Worm (Caenorhabditis elegans) whole organism, L1 larva: ENCODE measurements around the gene str-71.

Experiments used
- C04F5.9 ChIP-seq: sonication (generic microtip); optimal IDR thresholded peaks from 2 replicates; lab custom pipeline; 2016; ENCODE audit warnings: missing genetic modification characterization, missing compliant biosample characterization
- C34B4.2 ChIP-seq: sonication (generic microtip); optimal IDR thresholded peaks from 2 replicates; lab custom pipeline; 2017; ENCODE audit warnings: mild to moderate bottlenecking, missing genetic modification characterization, missing compliant biosample characterization
- alr-1 ChIP-seq: fragments of 200-800 bp; sonication (Bioruptor generic); optimal IDR thresholded peaks from 2 replicates; lab custom pipeline; 2018; ENCODE audit warnings: borderline replicate concordance, mild to moderate bottlenecking, missing genetic modification characterization, missing compliant biosample characterization
- dsc-1 ChIP-seq: sonication (generic microtip); optimal IDR thresholded peaks from 2 replicates; lab custom pipeline; 2016; ENCODE audit warnings: mild to moderate bottlenecking, missing genetic modification characterization, missing compliant biosample characterization
- efl-1 ChIP-seq, 4 experiments: fragments of 150-350 bp; optimal IDR thresholded peaks in 3 of 4; peaks in 1 of 4; 1 replicate in 1 of 4; 2 replicates in 3 of 4; lab custom pipeline; 2014; ENCODE audit warnings: missing biosample characterization in 2 of 4, missing genetic modification characterization in 2 of 4, missing genetic modification reagents in 2 of 4
- efl-3 ChIP-seq: fragments of 200-800 bp; sonication (Bioruptor generic); optimal IDR thresholded peaks from 2 replicates; lab custom pipeline; 2018; ENCODE audit warnings: mild to moderate bottlenecking, missing genetic modification characterization, missing compliant biosample characterization
- egl-13 ChIP-seq: sonication (generic microtip); optimal IDR thresholded peaks from 2 replicates; lab custom pipeline; 2016; ENCODE audit warnings: missing genotype, missing genetic modification reagents, missing genetic modification characterization, missing compliant biosample characterization
- elt-2 ChIP-seq: sonication (generic microtip); optimal IDR thresholded peaks from 2 replicates; lab custom pipeline; 2016; ENCODE audit warnings: missing genetic modification characterization, mild to moderate bottlenecking, inconsistent platforms, missing compliant biosample characterization, missing genetic modification reagents
- ets-5 ChIP-seq: fragments of 200-800 bp; sonication (Bioruptor generic); IDR thresholded peaks from 2 replicates; pipeline ENCODE4 v1.3.6; 2022; ENCODE audit warnings: missing genetic modification characterization, missing compliant biosample characterization
- fkh-10 ChIP-seq: sonication (generic microtip); optimal IDR thresholded peaks from 2 replicates; lab custom pipeline; 2017; ENCODE audit warnings: missing biosample characterization, missing genetic modification reagents, missing genetic modification characterization
- fos-1 ChIP-seq: fragments of 150-350 bp; optimal IDR thresholded peaks from 2 replicates; lab custom pipeline; 2014; ENCODE audit warnings: missing biosample characterization, missing genetic modification characterization
- grh-1 ChIP-seq: fragments of 200-800 bp; sonication (Bioruptor generic); IDR thresholded peaks from 2 replicates; pipeline ENCODE4 v1.3.6; 2022; ENCODE audit warnings: missing genetic modification reagents, missing genetic modification characterization, missing compliant biosample characterization
- hlh-17 ChIP-seq: fragments of 200-800 bp; sonication (Bioruptor generic); optimal IDR thresholded peaks from 2 replicates; lab custom pipeline; 2018; ENCODE audit warnings: missing genetic modification characterization, mild to moderate bottlenecking, missing compliant biosample characterization, moderate library complexity, borderline replicate concordance
- irx-1 ChIP-seq: sonication (generic microtip); optimal IDR thresholded peaks from 2 replicates; lab custom pipeline; 2016; ENCODE audit warnings: missing genetic modification characterization, missing compliant biosample characterization
- jun-1 ChIP-seq: fragments of 150-350 bp; optimal IDR thresholded peaks from 2 replicates; lab custom pipeline; 2014; ENCODE audit warnings: missing biosample characterization, missing genetic modification reagents, missing genetic modification characterization
- lin-13 ChIP-seq: fragments of 150-350 bp; optimal IDR thresholded peaks from 2 replicates; lab custom pipeline; 2014; ENCODE audit warnings: missing biosample characterization, missing genetic modification reagents, missing genetic modification characterization
- lin-14 ChIP-seq: fragments of 200-800 bp; sonication (Bioruptor generic); optimal IDR thresholded peaks from 2 replicates; lab custom pipeline; 2018; ENCODE audit warnings: mild to moderate bottlenecking, missing genetic modification characterization, moderate library complexity, missing compliant biosample characterization
- lin-35 ChIP-seq, 2 experiments: fragments of 150-350 bp; optimal IDR thresholded peaks; 2 replicates each; lab custom pipeline; 2014; ENCODE audit warnings: missing biosample characterization in 2 of 2, missing genetic modification characterization in 2 of 2, missing genetic modification reagents in 2 of 2
- lin-39 ChIP-seq: fragments of 150-350 bp; optimal IDR thresholded peaks from 2 replicates; lab custom pipeline; 2014; ENCODE audit warnings: missing biosample characterization, missing genetic modification reagents, missing genetic modification characterization
- lir-3 ChIP-seq: sonication (generic microtip); optimal IDR thresholded peaks from 2 replicates; lab custom pipeline; 2016; ENCODE audit warnings: mild to moderate bottlenecking, missing genetic modification characterization, moderate library complexity, missing compliant biosample characterization; ENCODE audit not compliant: poor library complexity
- mab-9 ChIP-seq: fragments of 200-800 bp; sonication (Bioruptor generic); IDR thresholded peaks from 2 replicates; pipeline ENCODE4 v1.3.6; 2022; ENCODE audit warnings: missing genetic modification reagents, missing genetic modification characterization, missing compliant biosample characterization
- nhr-12 ChIP-seq: sonication (generic microtip); optimal IDR thresholded peaks from 2 replicates; lab custom pipeline; 2017; ENCODE audit warnings: missing biosample characterization, missing genetic modification characterization
- nhr-28 ChIP-seq: fragments of 150-350 bp; optimal IDR thresholded peaks from 2 replicates; lab custom pipeline; 2014; ENCODE audit warnings: missing biosample characterization, missing genetic modification characterization
- nhr-47 ChIP-seq: sonication (generic microtip); optimal IDR thresholded peaks from 2 replicates; lab custom pipeline; 2016; ENCODE audit warnings: mild to moderate bottlenecking, missing genetic modification characterization, moderate library complexity, missing compliant biosample characterization
- nhr-71 ChIP-seq: sonication (generic microtip); optimal IDR thresholded peaks from 2 replicates; lab custom pipeline; 2016; ENCODE audit warnings: mild to moderate bottlenecking, missing genetic modification characterization, moderate library complexity, missing compliant biosample characterization
- nhr-77 ChIP-seq: fragments of 150-350 bp; optimal IDR thresholded peaks from 2 replicates; lab custom pipeline; 2014; ENCODE audit warnings: missing biosample characterization, missing genetic modification characterization
- nhr-90 ChIP-seq: sonication (generic microtip); optimal IDR thresholded peaks from 2 replicates; lab custom pipeline; 2016; ENCODE audit warnings: mild to moderate bottlenecking, missing genetic modification characterization, missing compliant biosample characterization; ENCODE audit not compliant: poor library complexity
- rnt-1 ChIP-seq: sonication (generic microtip); optimal IDR thresholded peaks from 2 replicates; lab custom pipeline; 2016; ENCODE audit warnings: mild to moderate bottlenecking, missing genetic modification characterization, moderate library complexity, missing compliant biosample characterization
- skn-1 ChIP-seq: fragments of 150-350 bp; optimal IDR thresholded peaks from 2 replicates; lab custom pipeline; 2014; ENCODE audit warnings: missing biosample characterization, missing genetic modification characterization
- sox-4 ChIP-seq: sonication (generic microtip); optimal IDR thresholded peaks from 2 replicates; lab custom pipeline; 2016; ENCODE audit warnings: missing genetic modification characterization, missing compliant biosample characterization
- sup-37 ChIP-seq: fragments of 200-800 bp; sonication (Bioruptor generic); optimal IDR thresholded peaks from 2 replicates; lab custom pipeline; 2018; ENCODE audit warnings: mild to moderate bottlenecking, missing genetic modification characterization, missing compliant biosample characterization
- swsn-7 ChIP-seq: sonication (generic microtip); optimal IDR thresholded peaks from 2 replicates; lab custom pipeline; 2016; ENCODE audit warnings: missing genetic modification characterization, missing compliant biosample characterization
- tlp-1 ChIP-seq: fragments of 150-350 bp; optimal IDR thresholded peaks from 2 replicates; lab custom pipeline; 2014; ENCODE audit warnings: missing biosample characterization, missing genetic modification characterization
- zag-1 ChIP-seq: fragments of 150-350 bp; optimal IDR thresholded peaks from 2 replicates; lab custom pipeline; 2014; ENCODE audit warnings: missing biosample characterization, missing genetic modification characterization
- ztf-11 ChIP-seq, 2 experiments: sonication (generic microtip); optimal IDR thresholded peaks; 2 replicates each; lab custom pipeline; 2016 to 2017; ENCODE audit warnings: missing genetic modification characterization in 2 of 2, missing biosample characterization in 1 of 2, missing compliant biosample characterization in 1 of 2

The str-71 gene

DNA sequence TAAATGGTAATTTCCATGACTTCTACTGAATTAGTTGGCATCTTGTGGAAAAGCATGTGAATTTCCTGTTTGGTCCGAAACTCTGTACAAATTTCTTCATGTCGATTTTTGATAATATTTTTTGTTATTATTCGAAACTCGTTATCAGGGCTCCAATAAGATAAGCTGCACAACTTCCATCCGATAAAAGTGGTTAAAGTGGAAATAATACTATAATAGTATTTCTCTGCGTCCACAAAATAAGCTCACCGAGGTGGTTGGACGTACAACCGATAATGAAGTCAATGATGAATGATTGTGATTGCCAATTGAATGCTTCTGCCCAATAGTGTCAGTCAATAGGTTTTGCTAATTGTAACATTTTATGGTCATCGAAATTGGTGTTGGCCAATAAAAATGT is 10.6 kb downstream of the str-71 start, which contains the start of gene T26H5.4:
T26H5.4 (minus strand) TSS at position 294 of the 400 bp plus-strand sequence.
- TF ChIP-seq efl-1 (optimal IDR thresholded peaks at IDR 0.05; lab: Kevin White, UChicago), result no peak
- peak in 1 of 2 experiments; percentile 73 for TF ChIP-seq efl-1 (GFP tag; optimal IDR thresholded peaks at IDR 0.05 in 1 of 2; lab: Kevin White, UChicago)
- TF ChIP-seq elt-2, result peak; percentile 95
- no peak for TF ChIP-seq efl-3 (GFP tag; lab: Kevin White, UChicago)

DNA sequence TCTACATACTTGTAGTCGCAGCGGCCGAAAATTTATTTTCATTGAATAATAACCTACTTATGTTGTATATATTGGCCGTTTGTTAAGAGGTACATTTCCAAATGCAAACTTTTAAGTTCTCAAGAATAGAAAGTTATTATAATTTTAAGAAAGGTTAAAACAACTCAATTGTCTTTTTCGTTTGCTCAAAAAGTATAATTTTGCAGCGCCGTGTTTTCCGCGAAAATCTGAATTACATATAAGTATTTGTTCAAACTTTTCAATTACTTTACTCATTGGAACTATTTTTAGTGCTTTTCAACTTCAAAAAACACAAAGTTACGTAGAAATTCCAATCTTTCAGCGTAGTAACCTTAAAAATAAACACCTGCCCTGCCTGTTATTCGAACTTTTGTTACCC is 13.6 kb downstream of the str-71 start, which contains the start of gene srh-239:
srh-239 (plus strand) TSS at position 301 of the 400 bp plus-strand sequence.
- TF ChIP-seq nhr-77 (tag; lab: Kevin White, UChicago) (no peak), hlh-17 (GFP tag; lab: Kevin White, UChicago) (no peak), lin-13 (GFP tag; lab: Kevin White, UChicago) (no peak), nhr-47 (tag; lab: Kevin White, UChicago) (no peak), egl-13 (tag; lab: Kevin White, UChicago) (no peak), grh-1 (GFP tag; lab: Robert Waterston, UW) (no peak), ets-5 (no peak), elt-2 (no peak), C04F5.9 (tag; lab: Kevin White, UChicago) (no peak), efl-1 (optimal IDR thresholded peaks at IDR 0.05; lab: Kevin White, UChicago) (no peak), efl-1 (GFP tag; optimal IDR thresholded peaks at IDR 0.05 in 1 of 2; lab: Kevin White, UChicago) (no peak), lin-39 (tag; lab: Kevin White, UChicago) (no peak), alr-1 (no peak), fos-1 (tag; lab: Kevin White, UChicago) (no peak), jun-1 (tag; lab: Kevin White, UChicago) (no peak)

DNA sequence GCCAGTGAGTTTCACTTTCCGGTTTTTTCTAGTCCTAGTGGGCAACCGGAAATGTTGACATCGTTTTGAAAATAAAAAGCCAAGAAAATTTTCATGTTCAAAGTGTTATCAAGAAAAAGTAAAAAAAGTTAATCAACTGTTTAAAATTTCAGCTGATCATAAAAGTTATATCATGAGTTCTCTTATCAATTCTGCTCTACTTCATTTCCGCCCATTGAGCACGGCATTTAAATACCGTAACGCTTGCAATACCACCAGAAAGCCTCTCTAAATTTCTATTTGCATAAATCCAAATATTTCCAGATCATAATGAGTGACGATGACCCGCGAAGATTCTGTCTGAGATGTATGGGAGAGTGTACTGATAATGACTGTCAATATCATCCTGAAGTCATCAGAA is 14.4 kb downstream of the str-71 start, which contains the start of gene T26H5.9:
T26H5.9 (plus strand) TSS at position 302 of the 400 bp plus-strand sequence.
- TF ChIP-seq nhr-28, result no peak
- TF ChIP-seq rnt-1 (tag; lab: Kevin White, UChicago), result no peak
- TF ChIP-seq irx-1 (tag; lab: Kevin White, UChicago), result no peak
- TF ChIP-seq zag-1 (tag; lab: Kevin White, UChicago), result no peak
- TF ChIP-seq nhr-12, result no peak
- no peak for TF ChIP-seq sup-37 (GFP tag; lab: Kevin White, UChicago)
- no peak for TF ChIP-seq grh-1 (GFP tag; lab: Robert Waterston, UW)
- no peak for TF ChIP-seq ztf-11 (tag; optimal IDR thresholded peaks at IDR 0.05; lab: Kevin White, UChicago)
- TF ChIP-seq tlp-1 (tag; lab: Kevin White, UChicago), result no peak
- TF ChIP-seq lir-3 (tag; lab: Kevin White, UChicago), result no peak
- TF ChIP-seq jun-1 (tag; lab: Kevin White, UChicago), result peak; percentile 27
- TF ChIP-seq dsc-1 (tag; lab: Kevin White, UChicago), result no peak
- TF ChIP-seq nhr-90 (tag; lab: Kevin White, UChicago), result no peak
- TF ChIP-seq elt-2, result peak; percentile 57
- TF ChIP-seq swsn-7 (tag; lab: Kevin White, UChicago), result no peak
- TF ChIP-seq efl-3 (GFP tag; lab: Kevin White, UChicago), result no peak
- TF ChIP-seq mab-9 (GFP tag; lab: Robert Waterston, UW), result no peak

DNA sequence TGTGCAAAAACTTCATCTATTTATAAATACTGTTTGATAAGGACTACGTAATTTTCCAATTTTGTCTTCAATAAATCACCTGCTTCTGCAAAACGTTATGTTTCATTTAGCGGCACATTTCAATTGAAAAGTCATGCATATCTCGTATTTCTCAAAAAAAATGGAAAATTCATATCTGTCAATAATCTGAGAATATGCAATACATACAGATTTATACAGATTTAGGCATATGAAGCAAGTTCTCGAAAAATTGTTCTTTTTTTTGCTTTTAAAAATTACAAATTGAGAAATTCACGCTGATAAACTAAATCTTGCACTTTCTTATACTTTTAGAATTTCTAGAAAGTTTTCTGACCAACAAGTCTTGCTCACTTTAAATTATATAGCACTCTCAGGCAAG is 14.8 kb downstream of the str-71 start, which contains the start of gene T26H5.11:
T26H5.11 (minus strand) TSS at position 101 of the 400 bp plus-strand sequence.
- TF ChIP-seq lin-14 (no peak), hlh-17 (GFP tag; lab: Kevin White, UChicago) (no peak), nhr-28 (no peak), nhr-90 (tag; lab: Kevin White, UChicago) (no peak), sox-4 (tag; lab: Kevin White, UChicago) (no peak), fkh-10 (no peak), nhr-71 (tag; lab: Kevin White, UChicago) (no peak), C04F5.9 (tag; lab: Kevin White, UChicago) (no peak), lin-35 (GFP tag; optimal IDR thresholded peaks at IDR 0.05; lab: Kevin White, UChicago) (no peak), skn-1 (tag; lab: Kevin White, UChicago) (no peak), C34B4.2 (tag; lab: Kevin White, UChicago) (no peak)
